Fruit fly (Drosophila melanogaster) whole organism, embryonic: ENCODE data around the gene CG31897.

Source experiments
- Awh ChIP-seq: fragments of 200-800 bp; sonication (Bioruptor generic); IDR thresholded peaks from 2 replicates; pipeline ENCODE4, ENCODE4 v1.3.6; 2022; ENCODE audit warnings: missing biosample characterization, missing genetic modification characterization
- CG11398 ChIP-seq: fragments of 200-800 bp; sonication (Bioruptor generic); optimal IDR thresholded peaks from 2 replicates; lab custom pipeline; 2016; ENCODE audit warnings: missing biosample characterization, missing genetic modification characterization
- CG12659 ChIP-seq: fragments of 200-800 bp; sonication (Bioruptor generic); optimal IDR thresholded peaks from 3 replicates; lab custom pipeline; 2017; ENCODE audit warnings: mild to moderate bottlenecking, missing biosample characterization, missing genetic modification reagents, missing genetic modification characterization
- CG12942 ChIP-seq: fragments of 200-800 bp; sonication (Bioruptor generic); optimal IDR thresholded peaks from 3 replicates; lab custom pipeline; 2016; ENCODE audit warnings: missing biosample characterization, missing genetic modification characterization
- CG13287 ChIP-seq: fragments of 200-800 bp; sonication (Bioruptor generic); IDR thresholded peaks from 2 replicates; pipeline ENCODE4 v1.3.6; 2022; ENCODE audit warnings: missing biosample characterization, missing genetic modification characterization; ENCODE audit not compliant: partially characterized antibody
- CG14050 ChIP-seq: fragments of 200-800 bp; sonication (Bioruptor generic); IDR thresholded peaks from 3 replicates; pipeline ENCODE4 v1.3.6; 2022; ENCODE audit warnings: missing biosample characterization, missing genetic modification characterization
- CG15479 ChIP-seq: fragments of 200-800 bp; sonication (Bioruptor generic); optimal IDR thresholded peaks from 3 replicates; lab custom pipeline; 2019; ENCODE audit warnings: missing biosample characterization, mild to moderate bottlenecking, missing genetic modification characterization, moderate library complexity
- CG16779 ChIP-seq: fragments of 200-800 bp; sonication (Bioruptor generic); IDR thresholded peaks from 2 replicates; pipeline ENCODE4 v1.3.6; 2022; ENCODE audit warnings: missing biosample characterization, missing genetic modification characterization
- CG2202 ChIP-seq: fragments of 200-800 bp; sonication (Bioruptor generic); optimal IDR thresholded peaks from 2 replicates; lab custom pipeline; 2018; ENCODE audit warnings: missing biosample characterization, mild to moderate bottlenecking, missing genetic modification characterization
- CG30431 ChIP-seq: fragments of 200-800 bp; sonication (Bioruptor generic); optimal IDR thresholded peaks from 2 replicates; lab custom pipeline; 2017; ENCODE audit warnings: missing biosample characterization, missing genetic modification characterization
- CG3281 ChIP-seq: fragments of 200-800 bp; sonication (Bioruptor generic); optimal IDR thresholded peaks from 3 replicates; lab custom pipeline; 2017; ENCODE audit warnings: missing biosample characterization, mild to moderate bottlenecking, missing genetic modification characterization
- CG3995 ChIP-seq: fragments of 200-800 bp; sonication (Bioruptor generic); optimal IDR thresholded peaks from 3 replicates; lab custom pipeline; 2016; ENCODE audit warnings: missing biosample characterization, missing genetic modification characterization
- CG5180 ChIP-seq: fragments of 200-800 bp; sonication (Bioruptor generic); optimal IDR thresholded peaks from 3 replicates; lab custom pipeline; 2017; ENCODE audit warnings: missing biosample characterization, missing genetic modification characterization, mild to moderate bottlenecking, moderate library complexity, missing genetic modification reagents
- CG6813 ChIP-seq: fragments of 200-800 bp; sonication (Bioruptor generic); optimal IDR thresholded peaks from 2 replicates; lab custom pipeline; 2017; ENCODE audit warnings: missing biosample characterization, missing genetic modification characterization, mild to moderate bottlenecking, moderate library complexity, missing genetic modification reagents
- CG9817 ChIP-seq: fragments of 200-800 bp; sonication (Bioruptor generic); optimal IDR thresholded peaks from 2 replicates; lab custom pipeline; 2018; ENCODE audit warnings: missing biosample characterization, mild to moderate bottlenecking, missing genetic modification characterization, moderate library complexity
- Chrac-16 ChIP-seq: fragments of 200-800 bp; sonication (Bioruptor generic); optimal IDR thresholded peaks from 3 replicates; lab custom pipeline; 2016; ENCODE audit warnings: missing biosample characterization, missing genetic modification characterization
- D ChIP-seq, 2 experiments: fragments of 200-800 bp in 1 of 2; fragments of >200 bp in 1 of 2; sonication (Bioruptor generic) in 1 of 2; optimal IDR thresholded peaks; 2 replicates in 1 of 2; 3 replicates in 1 of 2; lab custom pipeline; 2017; ENCODE audit warnings: mild to moderate bottlenecking in 1 of 2, missing biosample characterization in 1 of 2, missing genetic modification characterization in 1 of 2, missing genetic modification reagents in 1 of 2
- Deaf1 ChIP-seq: fragments of 200-800 bp; optimal IDR thresholded peaks from 3 replicates; lab custom pipeline; 2019; ENCODE audit warnings: missing biosample characterization, mild to moderate bottlenecking, missing genetic modification characterization, moderate library complexity
- Drgx ChIP-seq: fragments of 200-800 bp; sonication (Bioruptor generic); IDR thresholded peaks from 2 replicates; pipeline ENCODE4 v1.3.6; 2022; ENCODE audit warnings: missing biosample characterization, missing genetic modification characterization
- Elba2 ChIP-seq: fragments of 200-800 bp; sonication (Bioruptor generic); optimal IDR thresholded peaks from 3 replicates; lab custom pipeline; 2016; ENCODE audit warnings: missing biosample characterization, missing genetic modification characterization
- Ets65A ChIP-seq: fragments of 200-800 bp; sonication (Bioruptor generic); peaks from one replicate; lab custom pipeline; 2016; ENCODE audit warnings: missing biosample characterization, missing genetic modification characterization
- Fer1 ChIP-seq: fragments of 200-800 bp; sonication (Bioruptor generic); optimal IDR thresholded peaks from 2 replicates; lab custom pipeline; 2017; ENCODE audit warnings: missing biosample characterization, mild to moderate bottlenecking, missing genetic modification characterization
- Hand ChIP-seq: fragments of 200-800 bp; sonication (Bioruptor generic); optimal IDR thresholded peaks from 2 replicates; lab custom pipeline; 2017; ENCODE audit warnings: mild to moderate bottlenecking, missing biosample characterization, missing genetic modification reagents, missing genetic modification characterization
- Max ChIP-seq: fragments of 200-800 bp; sonication (Bioruptor generic); optimal IDR thresholded peaks from 2 replicates; lab custom pipeline; 2016; ENCODE audit warnings: missing biosample characterization, mild to moderate bottlenecking, missing genetic modification characterization
- Med ChIP-seq: fragments of 200-800 bp; sonication (Bioruptor generic); peaks from one replicate; lab custom pipeline; 2016; ENCODE audit warnings: missing biosample characterization, missing genetic modification characterization, mild to moderate bottlenecking, inconsistent platforms, moderate library complexity
- Nf-YA ChIP-seq: fragments of 200-800 bp; sonication (Bioruptor generic); IDR thresholded peaks from 2 replicates; pipeline ENCODE4 v1.3.6; 2022; ENCODE audit warnings: missing biosample characterization, missing genetic modification characterization
- NfI ChIP-seq: fragments of 200-800 bp; sonication (Bioruptor generic); optimal IDR thresholded peaks from 3 replicates; lab custom pipeline; 2018; ENCODE audit warnings: missing biosample characterization, mild to moderate bottlenecking, missing genetic modification characterization, moderate library complexity
- Opbp ChIP-seq: fragments of 200-800 bp; sonication (Bioruptor generic); IDR thresholded peaks from 3 replicates; pipeline ENCODE4 v1.3.6; 2022; ENCODE audit warnings: missing biosample characterization, missing genetic modification characterization; ENCODE audit not compliant: partially characterized antibody
- PHDP ChIP-seq: fragments of 200-800 bp; sonication (Bioruptor generic); optimal IDR thresholded peaks from 3 replicates; lab custom pipeline; 2018; ENCODE audit warnings: missing biosample characterization, mild to moderate bottlenecking, missing genetic modification characterization, moderate library complexity
- Vsx1 ChIP-seq: fragments of 200-800 bp; sonication (Bioruptor generic); optimal IDR thresholded peaks from 2 replicates; lab custom pipeline; 2017; ENCODE audit warnings: missing biosample characterization, mild to moderate bottlenecking, missing genetic modification characterization, missing genetic modification reagents
- ac ChIP-seq: fragments of 200-800 bp; sonication (Bioruptor generic); optimal IDR thresholded peaks from 3 replicates; lab custom pipeline; 2017; ENCODE audit warnings: missing biosample characterization, mild to moderate bottlenecking, missing genetic modification characterization
- cato ChIP-seq: fragments of 200-800 bp; sonication (Bioruptor generic); optimal IDR thresholded peaks from 2 replicates; lab custom pipeline; 2016; ENCODE audit warnings: missing biosample characterization, missing genetic modification characterization, borderline replicate concordance
- cg ChIP-seq: fragments of 200-800 bp; sonication (Bioruptor generic); optimal IDR thresholded peaks from 3 replicates; lab custom pipeline; 2019; ENCODE audit warnings: missing biosample characterization, mild to moderate bottlenecking, missing genetic modification characterization, moderate library complexity
- chinmo ChIP-seq: fragments of 200-800 bp; sonication (Bioruptor generic); IDR thresholded peaks from 4 replicates; pipeline ENCODE4 v1.3.6; 2022; ENCODE audit warnings: missing biosample characterization, missing genetic modification characterization; ENCODE audit not compliant: partially characterized antibody
- corto ChIP-seq: fragments of 200-800 bp; sonication (Bioruptor generic); optimal IDR thresholded peaks from 2 replicates; lab custom pipeline; 2016; ENCODE audit warnings: missing biosample characterization, mild to moderate bottlenecking, missing genetic modification characterization, moderate library complexity
- cwo ChIP-seq: fragments of 200-800 bp; sonication (Bioruptor generic); optimal IDR thresholded peaks from 3 replicates; lab custom pipeline; 2017; ENCODE audit warnings: missing biosample characterization, missing genetic modification characterization, mild to moderate bottlenecking, moderate library complexity, missing genetic modification reagents
- dpn ChIP-seq, 2 experiments: fragments of 200-800 bp; sonication (Bioruptor generic); optimal IDR thresholded peaks; 3 replicates each; lab custom pipeline; 2016; ENCODE audit warnings: missing biosample characterization in 2 of 2, missing genetic modification characterization in 2 of 2
- ewg ChIP-seq: fragments of 200-800 bp; sonication (Bioruptor generic); optimal IDR thresholded peaks from 3 replicates; lab custom pipeline; 2017; ENCODE audit warnings: mild to moderate bottlenecking, missing biosample characterization, missing genetic modification reagents, missing genetic modification characterization
- exex ChIP-seq: fragments of 200-800 bp; sonication (Bioruptor generic); optimal IDR thresholded peaks from 4 replicates; lab custom pipeline; 2018; ENCODE audit warnings: missing biosample characterization, mild to moderate bottlenecking, missing genetic modification characterization, moderate library complexity
- insv ChIP-seq, 2 experiments: fragments of 200-800 bp; sonication (Bioruptor generic); optimal IDR thresholded peaks; 3 replicates each; lab custom pipeline; 2016 to 2018; ENCODE audit warnings: missing biosample characterization in 2 of 2, missing genetic modification characterization in 2 of 2
- lab ChIP-seq: fragments of 200-800 bp; sonication (Bioruptor generic); optimal IDR thresholded peaks from 3 replicates; lab custom pipeline; 2017; ENCODE audit warnings: missing biosample characterization, missing genetic modification characterization, mild to moderate bottlenecking, moderate library complexity, missing genetic modification reagents
- lbe ChIP-seq: fragments of 200-800 bp; sonication (Bioruptor generic); optimal IDR thresholded peaks from 2 replicates; lab custom pipeline; 2016; ENCODE audit warnings: missing biosample characterization, mild to moderate bottlenecking, missing genetic modification characterization
- maf-S ChIP-seq: fragments of 200-800 bp; sonication (Bioruptor generic); optimal IDR thresholded peaks from 2 replicates; lab custom pipeline; 2016; ENCODE audit warnings: missing biosample characterization, missing genetic modification characterization
- nom ChIP-seq: fragments of 200-800 bp; sonication (Bioruptor generic); optimal IDR thresholded peaks from 2 replicates; lab custom pipeline; 2017; ENCODE audit warnings: missing biosample characterization, missing genetic modification characterization, mild to moderate bottlenecking, moderate library complexity, missing genetic modification reagents
- shn ChIP-seq: fragments of 200-800 bp; sonication (Bioruptor generic); optimal IDR thresholded peaks from 3 replicates; lab custom pipeline; 2016; ENCODE audit warnings: missing biosample characterization, missing genetic modification characterization
- tx ChIP-seq: fragments of 200-800 bp; sonication (Bioruptor generic); optimal IDR thresholded peaks from 2 replicates; lab custom pipeline; 2016; ENCODE audit warnings: missing biosample characterization, missing genetic modification characterization
- zen2 ChIP-seq: fragments of 200-800 bp; sonication (Bioruptor generic); IDR thresholded peaks from 3 replicates; pipeline ENCODE4 v1.3.6; 2022; ENCODE audit warnings: missing biosample characterization, missing genetic modification characterization; ENCODE audit not compliant: partially characterized antibody

Gene CG31897

dm6 chr2L:8478911-8479706, 36.9 kb downstream of the CG31897 start:
- TF ChIP-seq zen2 (GFP tag; lab: Robert Waterston, UW) (no peak), Opbp (no peak), ewg (GFP tag; lab: Kevin White, UChicago) (no peak), corto (peak; percentile 54), Awh (GFP tag; lab: Robert Waterston, UW) (0 out of 2 replicates have a peak, but pooled peaks have one; percentile 10), Hand (GFP tag; lab: Kevin White, UChicago) (no peak), CG16779 (GFP tag; lab: Robert Waterston, UW) (no peak), CG6813 (GFP tag; lab: Kevin White, UChicago) (no peak), PHDP (no peak), CG2202 (tag; lab: Kevin White, UChicago) (no peak), Max (no peak), cwo (GFP tag; lab: Kevin White, UChicago) (no peak), lab (GFP tag; lab: Kevin White, UChicago) (no peak), CG12659 (GFP tag; lab: Kevin White, UChicago) (no peak), D (optimal IDR thresholded peaks at IDR 0.05; lab: Kevin White, UChicago) (no peak), D (GFP tag; optimal IDR thresholded peaks at IDR 0.05; lab: Kevin White, UChicago) (no peak), chinmo (GFP tag; lab: Robert Waterston, UW) (no peak), Ets65A (GFP tag; lab: Kevin White, UChicago) (peak; percentile 9), CG30431 (no peak), CG3281 (no peak), cg (GFP tag; lab: Kevin White, UChicago) (peak; percentile 33), dpn (GFP tag; optimal IDR thresholded peaks at IDR 0.05; lab: Kevin White, UChicago) (no peak), CG11398 (GFP tag; lab: Kevin White, UChicago) (no peak), tx (GFP tag; lab: Kevin White, UChicago) (no peak), cato (no peak), CG3995 (GFP tag; lab: Kevin White, UChicago) (no peak), CG14050 (no peak), NfI (no peak), shn (GFP tag; lab: Kevin White, UChicago) (no peak), nom (GFP tag; lab: Kevin White, UChicago) (peak; percentile 99), exex (tag; lab: Kevin White, UChicago) (no peak), Med (GFP tag; lab: Kevin White, UChicago) (peak; percentile 70), Fer1 (GFP tag; lab: Kevin White, UChicago) (no peak), CG13287 (GFP tag; lab: Robert Waterston, UW) (no peak), CG15479 (GFP tag; lab: Kevin White, UChicago) (peak; percentile 18), ac (peak; percentile 0), CG12942 (GFP tag; lab: Kevin White, UChicago) (no peak), Chrac-16 (GFP tag; lab: Kevin White, UChicago) (no peak), lbe (GFP tag; lab: Kevin White, UChicago) (peak; percentile 36), Elba2 (GFP tag; lab: Kevin White, UChicago) (peak; percentile 34), maf-S (GFP tag; lab: Kevin White, UChicago) (no peak), Nf-YA (GFP tag; lab: Robert Waterston, UW) (no peak), Deaf1 (tag; lab: Kevin White, UChicago) (peak; percentile 60), CG9817 (no peak), Drgx (GFP tag; lab: Robert Waterston, UW) (peak; percentile 66), CG5180 (GFP tag; lab: Kevin White, UChicago) (peak; percentile 3), insv (GFP tag; optimal IDR thresholded peaks at IDR 0.05; lab: Kevin White, UChicago) (peak in 1 of 2 experiments; percentile 86), Vsx1 (no peak)
